Fruit fly (Drosophila melanogaster): ENCODE data around the gene REPTOR-BP.
A peak's percentile ranks its signal among the peaks of the same experiment; 100 is the strongest.

Gene REPTOR-BP

dm6 chr2L:10306518-10307260 lies 42.8 kb downstream of the REPTOR-BP start, which contains the start of the genes CG5390 and CG4968 (continued):
- TF ChIP-seq Mrtf (GFP tag; IDR thresholded peaks at IDR 0.05) (no peak; the same call in 2 of the 3 replicates), cad (GFP tag; optimal IDR thresholded peaks at IDR 0.05) (no peak), CG11723 (GFP tag; optimal IDR thresholded peaks at IDR 0.05) (peak; percentile 50), sr (GFP tag; IDR thresholded peaks at IDR 0.05) (no peak), CG4328 (GFP tag; optimal IDR thresholded peaks at IDR 0.05) (peak; percentile 70), Fer3 (tag; optimal IDR thresholded peaks at IDR 0.05) (peak; percentile 77), CG10959 (GFP tag; IDR thresholded peaks at IDR 0.05) (no peak), CG42726 (GFP tag; IDR thresholded peaks at IDR 0.05; ENCODE audit: partially characterized antibody) (no peak), CG1233 (GFP tag; optimal IDR thresholded peaks at IDR 0.05) (peak; percentile 46), vfl (GFP tag; optimal IDR thresholded peaks at IDR 0.05) (peak; percentile 30), CG1024 (GFP tag; IDR thresholded peaks at IDR 0.05) (peak; percentile 17; the same call in 1 of the 2 replicates), jigr1 (GFP tag; IDR thresholded peaks at IDR 0.05) (no peak), Ptx1 (GFP tag; IDR thresholded peaks at IDR 0.05) (peak; percentile 50; the same call in 1 of the 2 replicates), CG1603 (tag; optimal IDR thresholded peaks at IDR 0.05) (peak; percentile 71), ara (GFP tag; IDR thresholded peaks at IDR 0.05) (no peak), chinmo (GFP tag; IDR thresholded peaks at IDR 0.05; ENCODE audit: partially characterized antibody) (0 out of 4 replicates have a peak, but pooled peaks have one; percentile 65), Hmx (GFP tag; optimal IDR thresholded peaks at IDR 0.05) (no peak), Deaf1 (tag; optimal IDR thresholded peaks at IDR 0.05) (no peak), klu (GFP tag; IDR thresholded peaks at IDR 0.05) (no peak), ac (GFP tag; optimal IDR thresholded peaks at IDR 0.05) (no peak), z (GFP tag; IDR thresholded peaks at IDR 0.05) (peak; percentile 63; the same call in 1 of the 3 replicates), rib (GFP tag; IDR thresholded peaks at IDR 0.05) (peak; percentile 20; the same call in 1 of the 2 replicates), Fer1 (GFP tag; optimal IDR thresholded peaks at IDR 0.05) (peak; percentile 83), NC2β (GFP tag; optimal IDR thresholded peaks at IDR 0.05) (no peak), pb (GFP tag; optimal IDR thresholded peaks at IDR 0.05) (no peak), CG17568 (GFP tag; optimal IDR thresholded peaks at IDR 0.05) (peak; percentile 57), Sry-β (GFP tag; optimal IDR thresholded peaks at IDR 0.05) (peak; percentile 1), trh (GFP tag; optimal IDR thresholded peaks at IDR 0.05) (no peak), CG16779 (GFP tag; IDR thresholded peaks at IDR 0.05) (no peak), CG14014 (GFP tag; IDR thresholded peaks at IDR 0.05) (peak; percentile 73; the same call in 1 of the 2 replicates), chm (GFP tag; IDR thresholded peaks at IDR 0.05) (no peak; the same call in 1 of the 2 replicates), unc-4 (GFP tag; IDR thresholded peaks at IDR 0.05; ENCODE audit: partially characterized antibody) (peak; percentile 50), Nf-YA (GFP tag; IDR thresholded peaks at IDR 0.05) (peak; percentile 47; the same call in 1 of the 2 replicates), Usf (GFP tag; optimal IDR thresholded peaks at IDR 0.05) (no peak), CG6791 (GFP tag; IDR thresholded peaks at IDR 0.05; ENCODE audit: partially characterized antibody) (0 out of 3 replicates have a peak, but pooled peaks have one; percentile 42), CG10274 (GFP tag; optimal IDR thresholded peaks at IDR 0.05) (peak; percentile 10), jing (GFP tag; optimal IDR thresholded peaks at IDR 0.05) (no peak), nmo (GFP tag; optimal IDR thresholded peaks at IDR 0.05) (peak; percentile 66), CG10209 (GFP tag; optimal IDR thresholded peaks at IDR 0.05) (peak; percentile 59), ab (GFP tag; optimal IDR thresholded peaks at IDR 0.05) (no peak), phol (tag; optimal IDR thresholded peaks at IDR 0.05) (peak; percentile 70), Nf-YB (GFP tag; optimal IDR thresholded peaks at IDR 0.05) (peak; percentile 44), slou (GFP tag; optimal IDR thresholded peaks at IDR 0.05) (peak; percentile 55), CG10431 (GFP tag; optimal IDR thresholded peaks at IDR 0.05) (peak; percentile 39), Taf1 (GFP tag; IDR thresholded peaks at IDR 0.05) (0 out of 2 replicates have a peak, but pooled peaks have one; percentile 14), CG11504 (tag; optimal IDR thresholded peaks at IDR 0.05) (no peak), nerfin-1 (tag; optimal IDR thresholded peaks at IDR 0.05) (peak; percentile 60), nau (GFP tag; optimal IDR thresholded peaks at IDR 0.05) (peak; percentile 33), CG11695 (GFP tag; IDR thresholded peaks at IDR 0.05) (peak; percentile 72; the same call in 2 of the 3 replicates)
